Fruit fly (Drosophila melanogaster): ENCODE data around the gene Or85f.
A peak's percentile ranks its signal among the peaks of the same experiment; 100 is the strongest.

Gene Or85f

dm6 chr3R:9428189-9428699, 30.3 kb downstream of the Or85f start:
- no peak; the same call in 1 of the 3 replicates for TF ChIP-seq CG4496 (GFP tag; IDR thresholded peaks at IDR 0.05)
- TF ChIP-seq CG9948 (tag; optimal IDR thresholded peaks at IDR 0.05) = no peak
- no peak for TF ChIP-seq D1 (tag; optimal IDR thresholded peaks at IDR 0.05)
- TF ChIP-seq CG14655 (GFP tag; optimal IDR thresholded peaks at IDR 0.05) = peak; percentile 59
- TF ChIP-seq gl (tag; optimal IDR thresholded peaks at IDR 0.05) = peak; percentile 82
- peak; percentile 51 for TF ChIP-seq Snoo (tag; optimal IDR thresholded peaks at IDR 0.05)
- TF ChIP-seq Pif1B (GFP tag; optimal IDR thresholded peaks at IDR 0.05) = peak; percentile 53
- TF ChIP-seq Ets98B (GFP tag; IDR thresholded peaks at IDR 0.05) = peak; percentile 84
- TF ChIP-seq CG34367 (tag; optimal IDR thresholded peaks at IDR 0.05) = peak; percentile 40
- TF ChIP-seq CG13204 (GFP tag; optimal IDR thresholded peaks at IDR 0.05) = peak; percentile 74
- peak; percentile 18 for TF ChIP-seq CG17806 (tag; optimal IDR thresholded peaks at IDR 0.05)
- TF ChIP-seq CG8301 (tag; optimal IDR thresholded peaks at IDR 0.05) = peak; percentile 57
- peak; percentile 45 for TF ChIP-seq Pif1A (GFP tag; optimal IDR thresholded peaks at IDR 0.05)
- peak; percentile 75 for TF ChIP-seq CG32121 (GFP tag; IDR thresholded peaks at IDR 0.05)
- no peak for TF ChIP-seq CG10348 (GFP tag; IDR thresholded peaks at IDR 0.05)
- TF ChIP-seq fd96Ca (GFP tag; IDR thresholded peaks at IDR 0.05) = peak; percentile 82
- peak; percentile 38 for TF ChIP-seq CG8159 (tag; optimal IDR thresholded peaks at IDR 0.05)
- TF ChIP-seq rn (GFP tag; IDR thresholded peaks at IDR 0.05) = no peak
- no peak for TF ChIP-seq EcR (GFP tag; optimal IDR thresholded peaks at IDR 0.05)
- TF ChIP-seq CG15710 (tag; optimal IDR thresholded peaks at IDR 0.05) = peak; percentile 6
- peak; percentile 84 for TF ChIP-seq CG12605 (GFP tag; IDR thresholded peaks at IDR 0.05)

dm6 chr3R:9428988-9429387, 31.0 kb downstream of the Or85f start:
- TF ChIP-seq Pif1A (GFP tag; optimal IDR thresholded peaks at IDR 0.05) (peak; percentile 17), rn (GFP tag; IDR thresholded peaks at IDR 0.05) (no peak), CG4496 (GFP tag; IDR thresholded peaks at IDR 0.05) (no peak; the same call in 2 of the 3 replicates), CG15710 (tag; optimal IDR thresholded peaks at IDR 0.05) (peak; percentile 23), CG12605 (GFP tag; IDR thresholded peaks at IDR 0.05) (no peak), Snoo (tag; optimal IDR thresholded peaks at IDR 0.05) (peak; percentile 54), CG32121 (GFP tag; IDR thresholded peaks at IDR 0.05) (no peak), CG14655 (GFP tag; optimal IDR thresholded peaks at IDR 0.05) (peak; percentile 7), CG8159 (tag; optimal IDR thresholded peaks at IDR 0.05) (peak; percentile 4), CG10348 (GFP tag; IDR thresholded peaks at IDR 0.05) (no peak), Pif1B (GFP tag; optimal IDR thresholded peaks at IDR 0.05) (peak; percentile 6), Ets98B (GFP tag; IDR thresholded peaks at IDR 0.05) (peak; percentile 32; the same call in 1 of the 2 replicates), CG17806 (tag; optimal IDR thresholded peaks at IDR 0.05) (peak; percentile 4), fd96Ca (GFP tag; IDR thresholded peaks at IDR 0.05) (peak; percentile 37; the same call in 2 of the 3 replicates)

dm6 chr3R:9430344-9431253, 32.6 kb downstream of the Or85f start:
- TF ChIP-seq CG9948 (tag; optimal IDR thresholded peaks at IDR 0.05) = peak; percentile 43
- no peak for TF ChIP-seq CG8159 (tag; optimal IDR thresholded peaks at IDR 0.05)
- TF ChIP-seq Ets98B (GFP tag; IDR thresholded peaks at IDR 0.05) = peak; percentile 39; the same call in 1 of the 2 replicates
- TF ChIP-seq CG13204 (GFP tag; optimal IDR thresholded peaks at IDR 0.05) = no peak
- no peak for TF ChIP-seq CG10348 (GFP tag; IDR thresholded peaks at IDR 0.05)
- TF ChIP-seq CG15710 (tag; optimal IDR thresholded peaks at IDR 0.05) = no peak
- no peak for TF ChIP-seq CG34367 (tag; optimal IDR thresholded peaks at IDR 0.05)
- peak; percentile 48; the same call in 1 of the 3 replicates for TF ChIP-seq CG4496 (GFP tag; IDR thresholded peaks at IDR 0.05)
- no peak for TF ChIP-seq EcR (GFP tag; optimal IDR thresholded peaks at IDR 0.05)
- TF ChIP-seq Pif1A (GFP tag; optimal IDR thresholded peaks at IDR 0.05) = peak; percentile 52
- TF ChIP-seq CG17806 (tag; optimal IDR thresholded peaks at IDR 0.05) = peak; percentile 31
- TF ChIP-seq Pif1B (GFP tag; optimal IDR thresholded peaks at IDR 0.05) = no peak
- TF ChIP-seq fd96Ca (GFP tag; IDR thresholded peaks at IDR 0.05) = no peak
- TF ChIP-seq CG14655 (GFP tag; optimal IDR thresholded peaks at IDR 0.05) = peak; percentile 65
- no peak for TF ChIP-seq Snoo (tag; optimal IDR thresholded peaks at IDR 0.05)
- TF ChIP-seq CG8301 (tag; optimal IDR thresholded peaks at IDR 0.05) = peak; percentile 65
- no peak for TF ChIP-seq CG12605 (GFP tag; IDR thresholded peaks at IDR 0.05)
- no peak for TF ChIP-seq gl (tag; optimal IDR thresholded peaks at IDR 0.05)
- peak; percentile 51; the same call in 1 of the 2 replicates for TF ChIP-seq CG32121 (GFP tag; IDR thresholded peaks at IDR 0.05)
- no peak for TF ChIP-seq rn (GFP tag; IDR thresholded peaks at IDR 0.05)
- TF ChIP-seq D1 (tag; optimal IDR thresholded peaks at IDR 0.05) = no peak

dm6 chr3R:9433270-9433669, 35.3 kb downstream of the Or85f start:
- TF ChIP-seq CG15710 (tag; optimal IDR thresholded peaks at IDR 0.05) = no peak
- TF ChIP-seq Pif1A (GFP tag; optimal IDR thresholded peaks at IDR 0.05) = no peak
- TF ChIP-seq CG12605 (GFP tag; IDR thresholded peaks at IDR 0.05) = no peak
- no peak for TF ChIP-seq rn (GFP tag; IDR thresholded peaks at IDR 0.05)
- no peak for TF ChIP-seq CG34367 (tag; optimal IDR thresholded peaks at IDR 0.05)
- no peak for TF ChIP-seq EcR (GFP tag; optimal IDR thresholded peaks at IDR 0.05)
- no peak for TF ChIP-seq CG13204 (GFP tag; optimal IDR thresholded peaks at IDR 0.05)
- no peak for TF ChIP-seq CG4496 (GFP tag; IDR thresholded peaks at IDR 0.05)
- no peak for TF ChIP-seq fd96Ca (GFP tag; IDR thresholded peaks at IDR 0.05)
- TF ChIP-seq Pif1B (GFP tag; optimal IDR thresholded peaks at IDR 0.05) = no peak
- no peak for TF ChIP-seq Snoo (tag; optimal IDR thresholded peaks at IDR 0.05)
- no peak for TF ChIP-seq CG10348 (GFP tag; IDR thresholded peaks at IDR 0.05)
- TF ChIP-seq CG17806 (tag; optimal IDR thresholded peaks at IDR 0.05) = no peak

DNA sequence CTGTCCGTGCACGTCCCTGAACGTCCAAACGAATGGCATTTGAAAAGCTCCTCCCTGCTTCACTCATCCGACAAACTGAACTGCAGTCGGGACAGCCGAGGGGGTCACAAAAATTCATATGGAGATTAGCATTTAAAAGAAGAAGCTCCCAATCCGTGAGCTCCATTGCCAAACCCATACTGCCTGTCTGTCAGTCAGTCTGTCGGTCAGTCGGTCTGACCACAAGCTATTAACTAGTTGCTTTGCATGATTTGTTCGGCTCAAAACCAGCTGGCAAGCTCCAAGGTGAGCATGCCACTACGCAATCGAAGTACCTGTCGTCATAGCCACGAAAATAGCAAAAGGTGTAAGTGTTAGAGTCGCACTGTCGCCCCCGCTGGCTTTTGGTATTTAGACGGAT, 35.8 kb downstream of the Or85f start:
- no peak for TF ChIP-seq CG13204 (GFP tag; optimal IDR thresholded peaks at IDR 0.05)
- TF ChIP-seq EcR (GFP tag; optimal IDR thresholded peaks at IDR 0.05) = no peak
- TF ChIP-seq CG12605 (GFP tag; IDR thresholded peaks at IDR 0.05) = no peak
- TF ChIP-seq CG32121 (GFP tag; IDR thresholded peaks at IDR 0.05) = no peak
- TF ChIP-seq CG9948 (tag; optimal IDR thresholded peaks at IDR 0.05) = no peak
- TF ChIP-seq CG14655 (GFP tag; optimal IDR thresholded peaks at IDR 0.05) = no peak
- TF ChIP-seq gl (tag; optimal IDR thresholded peaks at IDR 0.05) = no peak
- TF ChIP-seq Ets98B (GFP tag; IDR thresholded peaks at IDR 0.05) = no peak
- no peak for TF ChIP-seq CG8159 (tag; optimal IDR thresholded peaks at IDR 0.05)
- no peak for TF ChIP-seq Snoo (tag; optimal IDR thresholded peaks at IDR 0.05)
- TF ChIP-seq CG8301 (tag; optimal IDR thresholded peaks at IDR 0.05) = no peak

Measured in whole organism, pupa.